Fruit fly (Drosophila melanogaster): ENCODE data around the gene CG15167.
A peak's percentile ranks its signal among the peaks of the same experiment; 100 is the strongest.

The CG15167 gene

DNA sequence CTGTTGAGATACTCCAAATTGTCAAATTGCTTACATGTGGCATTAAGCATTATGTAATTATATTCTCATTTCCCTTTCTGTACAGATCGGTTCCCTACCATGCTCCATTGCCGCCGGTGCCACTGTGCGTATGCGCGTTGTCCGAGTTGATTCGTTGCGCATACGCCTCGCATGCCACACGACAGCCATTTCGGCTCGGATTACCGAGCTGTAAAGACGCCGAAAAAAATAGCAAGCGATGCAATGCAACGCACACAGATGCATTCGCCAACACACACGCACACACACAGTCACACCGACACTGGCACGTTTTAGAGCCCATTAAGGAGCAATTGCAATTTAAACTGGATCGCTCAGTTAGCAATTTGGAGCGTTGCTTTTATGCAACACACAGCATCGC is 5.3 kb downstream of the CG15167 start:
- TF ChIP-seq ci (GFP tag; IDR thresholded peaks at IDR 0.05) (0 out of 3 replicates have a peak, but pooled peaks have one; percentile 8), slbo (GFP tag; IDR thresholded peaks at IDR 0.05) (0 out of 2 replicates have a peak, but pooled peaks have one; percentile 5), crol (GFP tag; IDR thresholded peaks at IDR 0.05) (0 out of 2 replicates have a peak, but pooled peaks have one; percentile 10), Optix (GFP tag; IDR thresholded peaks at IDR 0.05) (0 out of 3 replicates have a peak, but pooled peaks have one; percentile 16), CG43689 (GFP tag; IDR thresholded peaks at IDR 0.05) (0 out of 2 replicates have a peak, but pooled peaks have one; percentile 8), tup (GFP tag; optimal IDR thresholded peaks at IDR 0.05) (no peak), trh (GFP tag; optimal IDR thresholded peaks at IDR 0.05) (no peak), Ets65A (GFP tag) (peak; percentile 74), Deaf1 (tag; optimal IDR thresholded peaks at IDR 0.05) (peak; percentile 12), CG7372 (GFP tag; IDR thresholded peaks at IDR 0.05) (peak; percentile 71)

dm6 chr2L:18746694-18747093 is 6.5 kb downstream of the CG15167 start:
- TF ChIP-seq CG4424 (GFP tag; optimal IDR thresholded peaks at IDR 0.05) (no peak), Drgx (GFP tag; IDR thresholded peaks at IDR 0.05) (peak; percentile 61), CG18011 (GFP tag; optimal IDR thresholded peaks at IDR 0.05) (no peak), slbo (GFP tag; IDR thresholded peaks at IDR 0.05) (no peak), phol (tag; optimal IDR thresholded peaks at IDR 0.05) (no peak), YL-1 (GFP tag; optimal IDR thresholded peaks at IDR 0.05) (no peak), CG2678 (tag; optimal IDR thresholded peaks at IDR 0.05) (no peak), ham (GFP tag; IDR thresholded peaks at IDR 0.05) (no peak)

DNA sequence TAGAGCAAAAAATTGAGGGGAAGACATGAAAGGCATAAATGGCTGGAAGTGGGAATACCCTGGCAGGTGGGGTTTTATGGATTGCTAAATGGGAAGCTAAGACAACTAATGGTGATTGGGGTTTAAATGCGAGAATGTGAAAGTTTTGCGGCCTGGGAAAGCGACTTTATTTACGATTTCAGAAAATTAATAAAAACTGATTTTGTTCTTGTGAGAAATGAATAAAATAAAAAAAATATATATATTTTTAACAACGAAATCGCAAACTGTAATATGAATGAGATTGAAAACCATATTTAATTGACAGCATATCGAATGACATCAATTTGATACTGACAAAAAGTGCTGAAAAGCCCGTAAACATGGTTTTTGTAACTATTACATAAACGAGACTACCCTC is 11.2 kb downstream of the CG15167 start:
- no peak for TF ChIP-seq CG13424 (tag; optimal IDR thresholded peaks at IDR 0.05)
- peak; percentile 2 for TF ChIP-seq Ets65A (GFP tag)

- TF ChIP-seq Hmr (GFP tag; optimal IDR thresholded peaks at IDR 0.05) (no peak), Drgx (GFP tag; IDR thresholded peaks at IDR 0.05) (peak; percentile 76)
Observed at dm6 chr2L:18752038-18752437, 11.9 kb downstream of the CG15167 start.

DNA sequence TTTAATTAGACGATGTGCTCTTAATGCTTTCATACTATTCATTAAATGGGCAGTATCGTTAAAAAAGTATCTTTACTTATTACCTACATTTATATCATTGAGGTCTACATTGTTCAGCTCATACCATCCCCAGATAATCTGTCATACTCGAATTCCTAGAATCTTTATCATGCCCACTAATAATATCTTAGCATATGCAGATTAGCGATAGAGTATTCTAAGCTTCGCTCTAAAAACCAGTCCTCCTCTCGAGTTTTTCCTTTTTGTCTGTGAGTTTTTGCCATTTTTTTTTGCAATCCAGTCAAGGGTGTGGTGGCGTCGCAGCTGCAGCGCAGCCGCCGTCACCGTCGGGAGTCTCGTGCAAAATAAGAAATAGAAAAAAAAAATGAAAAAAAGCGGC is 12.7 kb downstream of the CG15167 start:
- TF ChIP-seq zen (tag; optimal IDR thresholded peaks at IDR 0.05) (no peak), btn (GFP tag; optimal IDR thresholded peaks at IDR 0.05) (no peak), bsh (GFP tag; optimal IDR thresholded peaks at IDR 0.05) (peak in 1 of 2 experiments; percentile 91), ems (GFP tag; optimal IDR thresholded peaks at IDR 0.05) (no peak)

- no peak for TF ChIP-seq ssp (GFP tag; IDR thresholded peaks at IDR 0.05)
- TF ChIP-seq MESR4 (GFP tag; optimal IDR thresholded peaks at IDR 0.05), result no peak
- TF ChIP-seq trh (GFP tag; optimal IDR thresholded peaks at IDR 0.05), result no peak
- TF ChIP-seq scrt (GFP tag; optimal IDR thresholded peaks at IDR 0.05), result no peak
- TF ChIP-seq Gug (GFP tag; IDR thresholded peaks at IDR 0.05), result no peak
- no peak for TF ChIP-seq CG5953 (GFP tag; IDR thresholded peaks at IDR 0.05)
- TF ChIP-seq Trl (optimal IDR thresholded peaks at IDR 0.05), result peak in 1 of 2 experiments; percentile 9
- TF ChIP-seq Trl (GFP tag; optimal IDR thresholded peaks at IDR 0.05), result no peak
- TF ChIP-seq pho (GFP tag; optimal IDR thresholded peaks at IDR 0.05), result no peak
- no peak for TF ChIP-seq CG14860 (GFP tag; IDR thresholded peaks at IDR 0.05; ENCODE audit: partially characterized antibody)
- TF ChIP-seq E2f2 (GFP tag; IDR thresholded peaks at IDR 0.05), result no peak
- TF ChIP-seq Atf6 (GFP tag; IDR thresholded peaks at IDR 0.05), result no peak
- TF ChIP-seq CG1233 (GFP tag; optimal IDR thresholded peaks at IDR 0.05), result no peak
- no peak for TF ChIP-seq CG15514 (GFP tag; optimal IDR thresholded peaks at IDR 0.05)
- no peak for TF ChIP-seq nmo (GFP tag; optimal IDR thresholded peaks at IDR 0.05)
- no peak for TF ChIP-seq br (optimal IDR thresholded peaks at IDR 0.05)
- TF ChIP-seq Sin3A (optimal IDR thresholded peaks at IDR 0.05), result no peak
- no peak for TF ChIP-seq CG10321 (GFP tag; IDR thresholded peaks at IDR 0.05)
- TF ChIP-seq caup (GFP tag; optimal IDR thresholded peaks at IDR 0.05; ENCODE audit: severe bottlenecking), result no peak
- no peak for TF ChIP-seq Ets97D (GFP tag; optimal IDR thresholded peaks at IDR 0.05)
- TF ChIP-seq Nf-YA (GFP tag; IDR thresholded peaks at IDR 0.05), result no peak
- TF ChIP-seq cg (GFP tag; optimal IDR thresholded peaks at IDR 0.05), result peak; percentile 23
- TF ChIP-seq Hr3 (GFP tag; optimal IDR thresholded peaks at IDR 0.05), result no peak
Observed at dm6 chr2L:18753242-18753641, 13.1 kb downstream of the CG15167 start.
